Worm (Caenorhabditis elegans): Measurements from ENCODE around the gene nstp-7.

ce11 chrV:626321-626720, 44.6 kb downstream of the nstp-7 start, which contains the start of gene F48G7.7:
- no peak for TF ChIP-seq ama-1 (optimal IDR thresholded peaks at IDR 0.05)
- TF ChIP-seq flt-1 (GFP tag; IDR thresholded peaks at IDR 0.05) = no peak
- TF ChIP-seq ceh-36 (tag; optimal IDR thresholded peaks at IDR 0.05) = no peak
- TF ChIP-seq ceh-13 (GFP tag; optimal IDR thresholded peaks at IDR 0.05) = no peak
- TF ChIP-seq hnd-1 (tag; optimal IDR thresholded peaks at IDR 0.05) = no peak
- no peak for TF ChIP-seq hmbx-1 (tag; optimal IDR thresholded peaks at IDR 0.05)
- TF ChIP-seq pes-1 (GFP tag; IDR thresholded peaks at IDR 0.05) = no peak
- no peak for TF ChIP-seq F13C5.2 (tag; optimal IDR thresholded peaks at IDR 0.05)
- no peak for TF ChIP-seq scrt-1 (GFP tag; IDR thresholded peaks at IDR 0.05)
- TF ChIP-seq ets-7 (tag; optimal IDR thresholded peaks at IDR 0.05) = no peak
- no peak for TF ChIP-seq tbx-11 (GFP tag; IDR thresholded peaks at IDR 0.05)
- no peak for TF ChIP-seq aly-1 (tag; optimal IDR thresholded peaks at IDR 0.05)
